Fruit fly (Drosophila melanogaster): ENCODE measurements around the gene CG6833.
A peak's percentile ranks its signal among the peaks of the same experiment; 100 is the strongest.

Gene CG6833

DNA sequence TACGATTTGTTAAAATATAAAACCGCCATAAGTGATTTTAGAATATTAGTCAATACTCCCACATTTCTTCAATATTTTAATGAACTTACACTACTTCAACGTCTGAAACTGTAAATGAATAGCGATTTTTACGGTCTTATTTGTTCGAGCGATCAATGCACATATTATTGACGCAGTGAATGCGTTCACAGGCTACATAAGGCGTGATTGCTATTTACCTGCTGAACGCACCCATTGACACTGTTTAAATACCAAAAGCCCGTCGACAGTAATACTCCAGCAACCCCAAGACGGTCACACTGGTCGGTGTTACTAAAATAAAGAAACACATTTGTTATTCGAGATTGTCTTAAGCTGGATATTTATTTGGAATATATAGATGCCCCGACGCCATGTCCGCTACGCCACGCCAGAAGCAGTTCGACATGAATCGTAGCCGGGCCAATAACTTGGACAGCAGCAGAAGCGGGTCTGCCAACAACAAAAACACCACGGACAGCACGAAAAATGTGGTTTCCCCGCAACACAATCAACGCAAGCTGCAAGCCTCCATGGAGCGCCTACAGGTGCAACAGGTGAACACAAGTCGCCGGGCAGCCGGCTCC lies at the start of gene CG6833:
TSS of gene CG6833 (plus strand) at position 263 of the 605 bp plus-strand sequence.
- TF ChIP-seq CG3407 (GFP tag; optimal IDR thresholded peaks at IDR 0.05) (no peak), ase (GFP tag; IDR thresholded peaks at IDR 0.05) (peak; percentile 67; the same call in 2 of the 3 replicates), CG3281 (GFP tag; optimal IDR thresholded peaks at IDR 0.05) (peak; percentile 62), maf-S (GFP tag; optimal IDR thresholded peaks at IDR 0.05) (peak; percentile 60), zen2 (GFP tag; IDR thresholded peaks at IDR 0.05; ENCODE audit: partially characterized antibody) (no peak), NC2β (GFP tag; optimal IDR thresholded peaks at IDR 0.05) (peak; percentile 62), CG12104 (GFP tag; optimal IDR thresholded peaks at IDR 0.05) (peak; percentile 7), zf30C (GFP tag; optimal IDR thresholded peaks at IDR 0.05) (no peak), cas (GFP tag; IDR thresholded peaks at IDR 0.05) (peak; percentile 41; the same call in 1 of the 2 replicates), Lhr (GFP tag; optimal IDR thresholded peaks at IDR 0.05) (peak; percentile 13), Usf (GFP tag; optimal IDR thresholded peaks at IDR 0.05) (peak; percentile 44), PHDP (tag; optimal IDR thresholded peaks at IDR 0.05) (peak; percentile 10), tll (GFP tag; optimal IDR thresholded peaks at IDR 0.05) (no peak), Ada2b (GFP tag; IDR thresholded peaks at IDR 0.05) (peak; percentile 76), gro (GFP tag; optimal IDR thresholded peaks at IDR 0.05) (peak; percentile 77), CG1233 (GFP tag; optimal IDR thresholded peaks at IDR 0.05) (peak; percentile 57), Lim3 (GFP tag; IDR thresholded peaks at IDR 0.05) (no peak), Atf3 (GFP tag; optimal IDR thresholded peaks at IDR 0.05) (peak; percentile 50), Xrp1 (GFP tag; IDR thresholded peaks at IDR 0.05) (peak; percentile 80), CG4854 (GFP tag; optimal IDR thresholded peaks at IDR 0.05) (peak; percentile 60), Doc2 (GFP tag; IDR thresholded peaks at IDR 0.05) (no peak), CG4730 (GFP tag; IDR thresholded peaks at IDR 0.05) (peak; percentile 83), Sin3A (optimal IDR thresholded peaks at IDR 0.05) (peak; percentile 48), CG6683 (GFP tag; optimal IDR thresholded peaks at IDR 0.05) (no peak), pho (GFP tag; optimal IDR thresholded peaks at IDR 0.05) (peak; percentile 74), CG12659 (GFP tag; optimal IDR thresholded peaks at IDR 0.05) (peak; percentile 73), E2f2 (GFP tag; IDR thresholded peaks at IDR 0.05) (peak; percentile 26; the same call in 1 of the 2 replicates), Scr (GFP tag; IDR thresholded peaks at IDR 0.05; ENCODE audit: partially characterized antibody) (no peak), Kr (GFP tag; optimal IDR thresholded peaks at IDR 0.05) (no peak), HHEX (GFP tag; optimal IDR thresholded peaks at IDR 0.05) (peak; percentile 50), CG2875 (GFP tag; optimal IDR thresholded peaks at IDR 0.05) (peak; percentile 35), Dip3 (GFP tag; optimal IDR thresholded peaks at IDR 0.05) (peak; percentile 82), grn (GFP tag; optimal IDR thresholded peaks at IDR 0.05) (no peak), ranshi (GFP tag; IDR thresholded peaks at IDR 0.05) (peak; percentile 78), CG6654 (GFP tag; optimal IDR thresholded peaks at IDR 0.05) (peak; percentile 38), Abd-B (GFP tag; optimal IDR thresholded peaks at IDR 0.05) (peak; percentile 69), Meics (GFP tag; optimal IDR thresholded peaks at IDR 0.05) (peak; percentile 67), zen (tag; optimal IDR thresholded peaks at IDR 0.05) (peak; percentile 65), Spps (tag; optimal IDR thresholded peaks at IDR 0.05) (no peak), CG10147 (GFP tag; optimal IDR thresholded peaks at IDR 0.05) (no peak), eyg (GFP tag; optimal IDR thresholded peaks at IDR 0.05) (peak; percentile 84), tx (GFP tag; optimal IDR thresholded peaks at IDR 0.05) (peak; percentile 42), CG15696 (tag; optimal IDR thresholded peaks at IDR 0.05) (peak; percentile 66), CG16815 (GFP tag; optimal IDR thresholded peaks at IDR 0.05) (peak; percentile 35), crp (GFP tag; optimal IDR thresholded peaks at IDR 0.05) (peak in 1 of 2 experiments; percentile 9), CG6854 (GFP tag; optimal IDR thresholded peaks at IDR 0.05) (no peak), gfzf (GFP tag; optimal IDR thresholded peaks at IDR 0.05) (peak; percentile 92), sisA (GFP tag; IDR thresholded peaks at IDR 0.05) (peak; percentile 86), CG4617 (GFP tag; optimal IDR thresholded peaks at IDR 0.05; ENCODE audit: borderline replicate concordance) (peak; percentile 74), Gug (GFP tag; IDR thresholded peaks at IDR 0.05) (peak; percentile 94)

Data from whole organism, embryonic.